Fruit fly (Drosophila melanogaster) whole organism, prepupa: ENCODE results near the gene CG34426.

ENCODE experiments used
- Blimp-1 ChIP-seq: fragments of 200-800 bp; sonication (Bioruptor generic); optimal IDR thresholded peaks from 3 replicates; lab custom pipeline; 2017; ENCODE audit warnings: missing biosample characterization, missing genetic modification characterization, mild to moderate bottlenecking, moderate library complexity, missing genetic modification reagents
- CG10669 ChIP-seq: fragments of 200-800 bp; sonication (Bioruptor generic); optimal IDR thresholded peaks from 3 replicates; lab custom pipeline; 2018; ENCODE audit warnings: missing biosample characterization, mild to moderate bottlenecking, missing genetic modification characterization, moderate library complexity
- CG11294 ChIP-seq: fragments of 200-800 bp; sonication (Bioruptor generic); IDR thresholded peaks from 2 replicates; pipeline ENCODE4 v1.3.6; 2022; ENCODE audit warnings: missing biosample characterization, missing genetic modification characterization
- CG11762 ChIP-seq: fragments of 200-800 bp; sonication (Bioruptor generic); optimal IDR thresholded peaks from 3 replicates; lab custom pipeline; 2016; ENCODE audit warnings: missing biosample characterization, missing genetic modification characterization; ENCODE audit not compliant: insufficient read depth
- CG11902 ChIP-seq: fragments of 200-800 bp; sonication (Bioruptor generic); optimal IDR thresholded peaks from 3 replicates; lab custom pipeline; 2016; ENCODE audit warnings: missing biosample characterization, missing genetic modification characterization
- CG15336 ChIP-seq: fragments of 200-800 bp; sonication (Bioruptor generic); IDR thresholded peaks from 2 replicates; pipeline ENCODE4 v1.3.6; 2022; ENCODE audit warnings: missing biosample characterization, missing genetic modification characterization
- CG1621 ChIP-seq: fragments of 200-800 bp; sonication (Bioruptor generic); optimal IDR thresholded peaks from 3 replicates; lab custom pipeline; 2018; ENCODE audit warnings: missing biosample characterization, mild to moderate bottlenecking, missing genetic modification characterization
- CG16779 ChIP-seq: fragments of 200-800 bp; sonication (Bioruptor generic); optimal IDR thresholded peaks from 3 replicates; lab custom pipeline; 2017; ENCODE audit warnings: missing biosample characterization, mild to moderate bottlenecking, missing genetic modification characterization
- CG3032 ChIP-seq: fragments of 200-800 bp; optimal IDR thresholded peaks from 2 replicates; lab custom pipeline; 2019; ENCODE audit warnings: missing biosample characterization, mild to moderate bottlenecking, missing genetic modification characterization, moderate library complexity
- CG31627 ChIP-seq: fragments of 200-800 bp; sonication (Bioruptor generic); optimal IDR thresholded peaks from 3 replicates; lab custom pipeline; 2016; ENCODE audit warnings: missing biosample characterization, missing genetic modification characterization
- CG32006 ChIP-seq: fragments of 200-800 bp; sonication (Bioruptor generic); optimal IDR thresholded peaks from 3 replicates; lab custom pipeline; 2017; ENCODE audit warnings: missing biosample characterization, mild to moderate bottlenecking, missing genetic modification characterization
- CG3919 ChIP-seq: fragments of 200-800 bp; sonication (Bioruptor generic); optimal IDR thresholded peaks from 3 replicates; lab custom pipeline; 2016; ENCODE audit warnings: missing biosample characterization, missing genetic modification characterization
- CG6163 ChIP-seq: fragments of 200-800 bp; sonication (Bioruptor generic); IDR thresholded peaks from 3 replicates; pipeline ENCODE4 v1.3.6; 2022; ENCODE audit warnings: missing biosample characterization, missing genetic modification characterization
- CG6276 ChIP-seq: fragments of 200-800 bp; sonication (Bioruptor generic); optimal IDR thresholded peaks from 2 replicates; lab custom pipeline; 2017; ENCODE audit warnings: missing biosample characterization, mild to moderate bottlenecking, missing genetic modification characterization
- CG6792 ChIP-seq: fragments of 200-800 bp; sonication (Bioruptor generic); optimal IDR thresholded peaks from 3 replicates; lab custom pipeline; 2016; ENCODE audit warnings: missing biosample characterization, missing genetic modification characterization
- CG6808 ChIP-seq: fragments of 200-800 bp; sonication (Bioruptor generic); optimal IDR thresholded peaks from 3 replicates; lab custom pipeline; 2017; ENCODE audit warnings: missing biosample characterization, missing genetic modification characterization, mild to moderate bottlenecking, moderate library complexity, missing genetic modification reagents
- CG6854 ChIP-seq: fragments of 200-800 bp; sonication (Bioruptor generic); optimal IDR thresholded peaks from 2 replicates; lab custom pipeline; 2017; ENCODE audit warnings: missing biosample characterization, mild to moderate bottlenecking, missing genetic modification characterization
- CG8319 ChIP-seq: fragments of 200-800 bp; sonication (Bioruptor generic); optimal IDR thresholded peaks from 3 replicates; lab custom pipeline; 2016; ENCODE audit warnings: missing biosample characterization, missing genetic modification characterization
- CG8632 ChIP-seq: fragments of 200-800 bp; sonication (Bioruptor generic); optimal IDR thresholded peaks from 3 replicates; lab custom pipeline; 2016; ENCODE audit warnings: missing biosample characterization, missing genetic modification characterization
- CG9139 ChIP-seq: fragments of 200-800 bp; sonication (Bioruptor generic); optimal IDR thresholded peaks from 3 replicates; lab custom pipeline; 2017; ENCODE audit warnings: missing biosample characterization, mild to moderate bottlenecking, missing genetic modification characterization
- Eip75B ChIP-seq: fragments of 200-800 bp; sonication (Bioruptor generic); optimal IDR thresholded peaks from 3 replicates; lab custom pipeline; 2016; ENCODE audit warnings: missing biosample characterization, missing genetic modification characterization
- Eip78C ChIP-seq: fragments of 200-800 bp; sonication (Bioruptor generic); peaks from one replicate; lab custom pipeline; 2016; ENCODE audit warnings: missing biosample characterization, missing genetic modification characterization
- Eip93F ChIP-seq: fragments of 200-800 bp; sonication (Bioruptor generic); optimal IDR thresholded peaks from 2 replicates; lab custom pipeline; 2016; ENCODE audit warnings: missing biosample characterization, mild to moderate bottlenecking, missing genetic modification characterization
- Ets21C ChIP-seq: fragments of 200-800 bp; sonication (Bioruptor generic); optimal IDR thresholded peaks from 3 replicates; lab custom pipeline; 2016; ENCODE audit warnings: missing biosample characterization, missing genetic modification characterization
- Ets96B ChIP-seq: fragments of 200-800 bp; optimal IDR thresholded peaks from 2 replicates; lab custom pipeline; 2019; ENCODE audit warnings: missing biosample characterization, mild to moderate bottlenecking, missing genetic modification characterization, moderate library complexity
- Gug ChIP-seq: fragments of 200-800 bp; sonication (Bioruptor generic); IDR thresholded peaks from 2 replicates; pipeline ENCODE4 v1.3.6; 2022; ENCODE audit warnings: missing biosample characterization, missing genetic modification characterization
- Hr38 ChIP-seq: sonication (Bioruptor generic); optimal IDR thresholded peaks from 2 replicates; lab custom pipeline; 2016; ENCODE audit warnings: missing biosample characterization, missing genetic modification characterization
- Hr4 ChIP-seq: fragments of 200-800 bp; sonication (Bioruptor generic); optimal IDR thresholded peaks from 3 replicates; lab custom pipeline; 2016; ENCODE audit warnings: missing biosample characterization, missing genetic modification characterization
- Lpt ChIP-seq: fragments of 200-800 bp; sonication (Bioruptor generic); optimal IDR thresholded peaks from 3 replicates; lab custom pipeline; 2016; ENCODE audit warnings: missing biosample characterization, missing genetic modification characterization
- Met ChIP-seq: fragments of 200-800 bp; sonication (Bioruptor generic); optimal IDR thresholded peaks from 3 replicates; lab custom pipeline; 2016; ENCODE audit warnings: missing biosample characterization, missing genetic modification characterization
- OdsH ChIP-seq: fragments of 200-800 bp; sonication (Bioruptor generic); optimal IDR thresholded peaks from 3 replicates; lab custom pipeline; 2016; ENCODE audit warnings: missing biosample characterization, missing genetic modification characterization
- Smox ChIP-seq: fragments of 200-800 bp; sonication (Bioruptor generic); optimal IDR thresholded peaks from 3 replicates; lab custom pipeline; 2016; ENCODE audit warnings: missing biosample characterization, missing genetic modification characterization
- Sox102F ChIP-seq: fragments of 200-800 bp; sonication (Bioruptor generic); optimal IDR thresholded peaks from 2 replicates; lab custom pipeline; 2016; ENCODE audit warnings: missing biosample characterization, mild to moderate bottlenecking, missing genetic modification characterization
- Sox14 ChIP-seq: fragments of 200-800 bp; sonication (Bioruptor generic); optimal IDR thresholded peaks from 3 replicates; lab custom pipeline; 2016; ENCODE audit warnings: missing biosample characterization, missing genetic modification characterization
- Sox15 ChIP-seq: fragments of 200-800 bp; sonication (Bioruptor generic); optimal IDR thresholded peaks from 3 replicates; lab custom pipeline; 2016; ENCODE audit warnings: missing biosample characterization, missing genetic modification characterization
- achi ChIP-seq: fragments of 200-800 bp; sonication (Bioruptor generic); optimal IDR thresholded peaks from 3 replicates; lab custom pipeline; 2016; ENCODE audit warnings: missing biosample characterization, missing genetic modification characterization
- dac ChIP-seq: fragments of 200-800 bp; sonication (Bioruptor generic); optimal IDR thresholded peaks from 2 replicates; lab custom pipeline; 2017; ENCODE audit warnings: missing biosample characterization, mild to moderate bottlenecking, missing genetic modification characterization
- dsx ChIP-seq: fragments of 200-800 bp; optimal IDR thresholded peaks from 3 replicates; lab custom pipeline; 2019; ENCODE audit warnings: missing biosample characterization, mild to moderate bottlenecking, missing genetic modification characterization, moderate library complexity; ENCODE audit not compliant: poor library complexity, severe bottlenecking
- esn ChIP-seq: fragments of 200-800 bp; sonication (Bioruptor generic); optimal IDR thresholded peaks from 2 replicates; lab custom pipeline; 2016; ENCODE audit warnings: missing biosample characterization, mild to moderate bottlenecking, missing genetic modification characterization, moderate library complexity
- fkh ChIP-seq: fragments of 200-800 bp; sonication (Bioruptor generic); optimal IDR thresholded peaks from 3 replicates; lab custom pipeline; 2017; ENCODE audit warnings: missing biosample characterization, mild to moderate bottlenecking, missing genetic modification characterization, moderate library complexity
- lz ChIP-seq: fragments of 200-800 bp; sonication (Bioruptor generic); optimal IDR thresholded peaks from 3 replicates; lab custom pipeline; 2016; ENCODE audit warnings: missing biosample characterization, missing genetic modification characterization
- net ChIP-seq: fragments of 200-800 bp; sonication (Bioruptor generic); optimal IDR thresholded peaks from 3 replicates; lab custom pipeline; 2016; ENCODE audit warnings: missing biosample characterization, missing genetic modification characterization
- pdm3 ChIP-seq: fragments of 200-800 bp; sonication (Bioruptor generic); optimal IDR thresholded peaks from 3 replicates; lab custom pipeline; 2016; ENCODE audit warnings: missing biosample characterization, missing genetic modification characterization
- salr ChIP-seq, 2 experiments: fragments of 200-800 bp; sonication (Bioruptor generic); optimal IDR thresholded peaks; 3 replicates each; lab custom pipeline; 2016 to 2018; ENCODE audit warnings: missing biosample characterization in 2 of 2, missing genetic modification characterization in 2 of 2, mild to moderate bottlenecking in 1 of 2
- ss ChIP-seq, 2 experiments: fragments of 200-800 bp; sonication (Bioruptor generic); optimal IDR thresholded peaks; 2 replicates in 1 of 2; 3 replicates in 1 of 2; lab custom pipeline; 2017 to 2018; ENCODE audit warnings: mild to moderate bottlenecking in 2 of 2, missing biosample characterization in 2 of 2, missing genetic modification characterization in 2 of 2, moderate library complexity in 1 of 2
- topi ChIP-seq: fragments of 200-800 bp; sonication (Bioruptor generic); optimal IDR thresholded peaks from 3 replicates; lab custom pipeline; 2016; ENCODE audit warnings: missing biosample characterization, missing genetic modification characterization

Gene CG34426

dm6 chr3L:8767876-8768275, 34.4 kb upstream of the CG34426 start (continued):
- TF ChIP-seq Ets96B (tag; lab: Kevin White, UChicago) (peak; percentile 72), CG9139 (GFP tag; lab: Kevin White, UChicago) (peak; percentile 30), dac (GFP tag; lab: Kevin White, UChicago) (peak; percentile 36), CG16779 (tag; lab: Kevin White, UChicago) (peak; percentile 35), CG11762 (peak; percentile 67), esn (GFP tag; lab: Kevin White, UChicago) (peak; percentile 70), Sox14 (GFP tag; lab: Kevin White, UChicago) (peak; percentile 75), CG6808 (GFP tag; lab: Kevin White, UChicago) (peak; percentile 72), Hr38 (no peak), OdsH (GFP tag; lab: Kevin White, UChicago) (peak; percentile 81), CG11294 (GFP tag; lab: Robert Waterston, UW) (peak; percentile 24; the same call in 1 of the 2 replicates), CG8632 (GFP tag; lab: Kevin White, UChicago) (peak; percentile 59), CG11902 (GFP tag; lab: Kevin White, UChicago) (peak; percentile 63), pdm3 (GFP tag; lab: Kevin White, UChicago) (peak; percentile 76), Blimp-1 (GFP tag; lab: Kevin White, UChicago) (peak; percentile 12), Lpt (GFP tag; lab: Kevin White, UChicago) (peak; percentile 41), Gug (peak; percentile 48; the same call in 1 of the 2 replicates), topi (GFP tag; lab: Kevin White, UChicago) (peak; percentile 69), Hr4 (peak; percentile 77), fkh (no peak), CG32006 (GFP tag; lab: Kevin White, UChicago) (peak; percentile 84), CG10669 (GFP tag; lab: Kevin White, UChicago) (peak; percentile 69), Sox15 (GFP tag; lab: Kevin White, UChicago) (peak; percentile 73), lz (GFP tag; lab: Kevin White, UChicago) (peak; percentile 66), CG31627 (peak; percentile 72), Ets21C (peak; percentile 57), ss (GFP tag; optimal IDR thresholded peaks at IDR 0.05; lab: Kevin White, UChicago) (peak; percentile 35 to 71), salr (GFP tag; optimal IDR thresholded peaks at IDR 0.05; lab: Kevin White, UChicago) (peak; percentile 17 to 63), CG6792 (GFP tag; lab: Kevin White, UChicago) (peak; percentile 68), dsx (GFP tag; lab: Kevin White, UChicago) (peak; percentile 47), CG6854 (GFP tag; lab: Kevin White, UChicago) (no peak)

- TF ChIP-seq Eip78C (GFP tag; lab: Kevin White, UChicago) = peak; percentile 9
- TF ChIP-seq CG15336 (GFP tag; lab: Robert Waterston, UW) = no peak
- peak; percentile 61 for TF ChIP-seq fkh
Observed at dm6 chr3L:8770616-8771229, 31.5 kb upstream of the CG34426 start.

- TF ChIP-seq CG31627 (peak; percentile 26), achi (GFP tag; lab: Kevin White, UChicago) (peak; percentile 66), CG1621 (tag; lab: Kevin White, UChicago) (peak; percentile 60), Eip75B (GFP tag; lab: Kevin White, UChicago) (peak; percentile 32), Hr4 (peak; percentile 71), Blimp-1 (GFP tag; lab: Kevin White, UChicago) (no peak), CG11902 (GFP tag; lab: Kevin White, UChicago) (peak; percentile 9), Sox102F (peak; percentile 28), CG9139 (GFP tag; lab: Kevin White, UChicago) (peak; percentile 1), CG3032 (peak; percentile 58), CG8319 (GFP tag; lab: Kevin White, UChicago) (peak; percentile 13), CG6276 (GFP tag; lab: Kevin White, UChicago) (peak; percentile 63), Met (peak; percentile 37), Eip93F (GFP tag; lab: Kevin White, UChicago) (no peak), CG11294 (GFP tag; lab: Robert Waterston, UW) (peak; percentile 46; the same call in 1 of the 2 replicates), CG6163 (GFP tag; lab: Robert Waterston, UW) (peak; percentile 74), fkh (no peak), CG16779 (tag; lab: Kevin White, UChicago) (no peak), CG3919 (GFP tag; lab: Kevin White, UChicago) (peak; percentile 69), net (GFP tag; lab: Kevin White, UChicago) (peak; percentile 70), Smox (GFP tag; lab: Kevin White, UChicago) (peak; percentile 1)
Observed at dm6 chr3L:8772998-8773684, 29.1 kb upstream of the CG34426 start.
